Fruit fly (Drosophila melanogaster): ENCODE results near the gene CG15743.

The CG15743 gene

dm6 chrX:13238294-13238917 is 47.1 kb upstream of the CG15743 start (continued):
- TF ChIP-seq CG4360 (GFP tag; IDR thresholded peaks at IDR 0.05) (no peak), CG7839 (tag; optimal IDR thresholded peaks at IDR 0.05) (peak; percentile 42), E2f2 (GFP tag; IDR thresholded peaks at IDR 0.05) (no peak), CG17361 (GFP tag; IDR thresholded peaks at IDR 0.05) (0 out of 3 replicates have a peak, but pooled peaks have one; percentile 18), Atf3 (GFP tag; optimal IDR thresholded peaks at IDR 0.05) (no peak), Dp (GFP tag; optimal IDR thresholded peaks at IDR 0.05) (no peak), CG11398 (GFP tag; optimal IDR thresholded peaks at IDR 0.05) (no peak), kni (GFP tag; optimal IDR thresholded peaks at IDR 0.05) (no peak), disco-r (GFP tag; optimal IDR thresholded peaks at IDR 0.05) (no peak), nau (GFP tag; optimal IDR thresholded peaks at IDR 0.05) (no peak), Hmr (GFP tag; optimal IDR thresholded peaks at IDR 0.05) (no peak), CG6791 (GFP tag; IDR thresholded peaks at IDR 0.05; ENCODE audit: partially characterized antibody) (no peak), CG11504 (tag; optimal IDR thresholded peaks at IDR 0.05) (peak; percentile 54), Side (GFP tag; optimal IDR thresholded peaks at IDR 0.05) (no peak), Kr (GFP tag; optimal IDR thresholded peaks at IDR 0.05) (no peak), Tbp (GFP tag; optimal IDR thresholded peaks at IDR 0.05) (no peak), CG4404 (GFP tag; IDR thresholded peaks at IDR 0.05) (no peak), emc (GFP tag; optimal IDR thresholded peaks at IDR 0.05) (no peak), CG3838 (GFP tag; optimal IDR thresholded peaks at IDR 0.05) (no peak), CG2678 (tag; optimal IDR thresholded peaks at IDR 0.05) (peak; percentile 14), CG14710 (tag; optimal IDR thresholded peaks at IDR 0.05) (no peak), CG33557 (GFP tag; optimal IDR thresholded peaks at IDR 0.05) (no peak), CG5245 (GFP tag; optimal IDR thresholded peaks at IDR 0.05) (no peak), pan (optimal IDR thresholded peaks at IDR 0.05) (no peak), pan (GFP tag; optimal IDR thresholded peaks at IDR 0.05 in 1 of 2, IDR thresholded peaks at IDR 0.05 in 1 of 2) (no peak), esg (GFP tag; conservative IDR thresholded peaks at IDR 0.05) (no peak), Oli (tag; optimal IDR thresholded peaks at IDR 0.05) (peak; percentile 21), Bgb (GFP tag; IDR thresholded peaks at IDR 0.05; ENCODE audit: partially characterized antibody) (no peak), cas (GFP tag; IDR thresholded peaks at IDR 0.05) (no peak), croc (GFP tag; conservative IDR thresholded peaks at IDR 0.05) (no peak), Dref (GFP tag; IDR thresholded peaks at IDR 0.05) (no peak), CG6689 (GFP tag; IDR thresholded peaks at IDR 0.05) (peak; percentile 25; the same call in 1 of the 2 replicates), Optix (GFP tag; IDR thresholded peaks at IDR 0.05) (no peak), CG31224 (GFP tag; IDR thresholded peaks at IDR 0.05) (no peak), HmgD (GFP tag; optimal IDR thresholded peaks at IDR 0.05) (no peak), Dek (tag; optimal IDR thresholded peaks at IDR 0.05) (no peak), CG17385 (GFP tag; optimal IDR thresholded peaks at IDR 0.05) (no peak), CG3281 (GFP tag; optimal IDR thresholded peaks at IDR 0.05) (no peak), Lpt (GFP tag; optimal IDR thresholded peaks at IDR 0.05) (no peak), pros (GFP tag; optimal IDR thresholded peaks at IDR 0.05) (no peak), hb (GFP tag; IDR thresholded peaks at IDR 0.05; ENCODE audit: partially characterized antibody) (no peak), BEAF-32 (GFP tag; optimal IDR thresholded peaks at IDR 0.05) (no peak), grau (tag; optimal IDR thresholded peaks at IDR 0.05) (peak; percentile 12), ewg (GFP tag; optimal IDR thresholded peaks at IDR 0.05) (no peak), CG10431 (GFP tag; optimal IDR thresholded peaks at IDR 0.05) (no peak), C15 (GFP tag; IDR thresholded peaks at IDR 0.05) (no peak), CG1603 (tag; optimal IDR thresholded peaks at IDR 0.05) (peak; percentile 3), CoRest (tag; optimal IDR thresholded peaks at IDR 0.05) (peak; percentile 9), CG8281 (tag; optimal IDR thresholded peaks at IDR 0.05) (no peak), CG42726 (GFP tag; IDR thresholded peaks at IDR 0.05; ENCODE audit: partially characterized antibody) (no peak)

Data from whole organism, embryonic.